Worm (Caenorhabditis elegans) whole organism, L1 larva: ENCODE measurements around the gene nhr-28.

Experiments used
- C04F5.9 ChIP-seq: sonication (generic microtip); optimal IDR thresholded peaks from 2 replicates; lab custom pipeline; 2016; ENCODE audit warnings: missing genetic modification characterization, missing compliant biosample characterization
- C16A3.4 ChIP-seq: fragments of 150-350 bp; optimal IDR thresholded peaks from 2 replicates; lab custom pipeline; 2014; ENCODE audit warnings: missing biosample characterization, missing genetic modification characterization
- Y116A8C.19 ChIP-seq: sonication (generic microtip); optimal IDR thresholded peaks from 2 replicates; lab custom pipeline; 2016; ENCODE audit warnings: missing compliant biosample characterization, missing genetic modification characterization, borderline replicate concordance
- ama-1 ChIP-seq: fragments of 150-350 bp; optimal IDR thresholded peaks from 2 replicates; lab custom pipeline; 2014
- blmp-1 ChIP-seq: fragments of 150-350 bp; optimal IDR thresholded peaks from 2 replicates; lab custom pipeline; 2014; ENCODE audit warnings: missing biosample characterization, missing genetic modification characterization
- ceh-63 ChIP-seq: fragments of 200-800 bp; sonication (Bioruptor generic); optimal IDR thresholded peaks from 2 replicates; lab custom pipeline; 2018; ENCODE audit warnings: mild to moderate bottlenecking, missing genetic modification characterization, missing compliant biosample characterization
- ceh-88 ChIP-seq: fragments of 200-800 bp; sonication (Bioruptor generic); IDR thresholded peaks from 2 replicates; pipeline ENCODE4 v1.3.6; 2022; ENCODE audit warnings: missing genetic modification characterization, missing compliant biosample characterization
- ces-1 ChIP-seq: fragments of 150-350 bp; optimal IDR thresholded peaks from 2 replicates; lab custom pipeline; 2014; ENCODE audit warnings: missing biosample characterization, missing genetic modification reagents, missing genetic modification characterization
- egl-27 ChIP-seq, 2 experiments: fragments of 150-350 bp in 1 of 2; sonication (generic microtip); optimal IDR thresholded peaks; 3 replicates each; lab custom pipeline; 2017 to 2018; ENCODE audit warnings: missing biosample characterization in 2 of 2, missing genetic modification characterization in 2 of 2, missing genetic modification reagents in 2 of 2
- elt-2 ChIP-seq: sonication (generic microtip); optimal IDR thresholded peaks from 2 replicates; lab custom pipeline; 2016; ENCODE audit warnings: missing genetic modification characterization, mild to moderate bottlenecking, inconsistent platforms, missing compliant biosample characterization, missing genetic modification reagents
- elt-3 ChIP-seq, 6 experiments: fragments of 150-350 bp in 1 of 6; sonication (generic microtip); optimal IDR thresholded peaks; 2 replicates each; lab custom pipeline; 2017 to 2018; ENCODE audit warnings: missing biosample characterization in 6 of 6, missing genetic modification characterization in 6 of 6, inconsistent platforms in 1 of 6
- fkh-10 ChIP-seq: sonication (generic microtip); optimal IDR thresholded peaks from 2 replicates; lab custom pipeline; 2017; ENCODE audit warnings: missing biosample characterization, missing genetic modification reagents, missing genetic modification characterization
- fkh-4 ChIP-seq: sonication (generic microtip); optimal IDR thresholded peaks from 2 replicates; lab custom pipeline; 2016; ENCODE audit warnings: missing compliant biosample characterization, missing genetic modification characterization, borderline replicate concordance
- fkh-8 ChIP-seq: sonication (generic microtip); optimal IDR thresholded peaks from 2 replicates; lab custom pipeline; 2016; ENCODE audit warnings: mild to moderate bottlenecking, missing genetic modification characterization, missing compliant biosample characterization
- hlh-17 ChIP-seq: fragments of 200-800 bp; sonication (Bioruptor generic); optimal IDR thresholded peaks from 2 replicates; lab custom pipeline; 2018; ENCODE audit warnings: missing genetic modification characterization, mild to moderate bottlenecking, missing compliant biosample characterization, moderate library complexity, borderline replicate concordance
- hpl-2 ChIP-seq: fragments of 150-350 bp; optimal IDR thresholded peaks from 2 replicates; lab custom pipeline; 2014; ENCODE audit warnings: missing biosample characterization, missing genetic modification reagents, missing genetic modification characterization
- jun-1 ChIP-seq: fragments of 150-350 bp; optimal IDR thresholded peaks from 2 replicates; lab custom pipeline; 2014; ENCODE audit warnings: missing biosample characterization, missing genetic modification reagents, missing genetic modification characterization
- lin-13 ChIP-seq: fragments of 150-350 bp; optimal IDR thresholded peaks from 2 replicates; lab custom pipeline; 2014; ENCODE audit warnings: missing biosample characterization, missing genetic modification reagents, missing genetic modification characterization
- lin-14 ChIP-seq: fragments of 200-800 bp; sonication (Bioruptor generic); optimal IDR thresholded peaks from 2 replicates; lab custom pipeline; 2018; ENCODE audit warnings: mild to moderate bottlenecking, missing genetic modification characterization, moderate library complexity, missing compliant biosample characterization
- lin-35 ChIP-seq, 2 experiments: fragments of 150-350 bp; optimal IDR thresholded peaks; 2 replicates each; lab custom pipeline; 2014; ENCODE audit warnings: missing biosample characterization in 2 of 2, missing genetic modification characterization in 2 of 2, missing genetic modification reagents in 2 of 2
- lir-3 ChIP-seq: sonication (generic microtip); optimal IDR thresholded peaks from 2 replicates; lab custom pipeline; 2016; ENCODE audit warnings: mild to moderate bottlenecking, missing genetic modification characterization, moderate library complexity, missing compliant biosample characterization; ENCODE audit not compliant: poor library complexity
- lsy-2 ChIP-seq, 2 experiments: fragments of 150-350 bp; optimal IDR thresholded peaks; 2 replicates each; lab custom pipeline; 2014; ENCODE audit warnings: missing biosample characterization in 2 of 2, missing genetic modification characterization in 2 of 2
- mdl-1 ChIP-seq, 2 experiments: fragments of 150-350 bp; optimal IDR thresholded peaks; 2 replicates each; lab custom pipeline; 2014 to 2017; ENCODE audit warnings: missing biosample characterization in 2 of 2, missing genetic modification characterization in 2 of 2, inconsistent platforms in 1 of 2
- mef-2 ChIP-seq: fragments of 150-350 bp; optimal IDR thresholded peaks from 2 replicates; lab custom pipeline; 2014; ENCODE audit warnings: missing biosample characterization, missing genetic modification characterization
- mep-1 ChIP-seq: fragments of 150-350 bp; optimal IDR thresholded peaks from 2 replicates; lab custom pipeline; 2014; ENCODE audit warnings: missing biosample characterization, missing genetic modification characterization
- nhr-12 ChIP-seq: sonication (generic microtip); optimal IDR thresholded peaks from 2 replicates; lab custom pipeline; 2017; ENCODE audit warnings: missing biosample characterization, missing genetic modification characterization
- nhr-19 ChIP-seq: fragments of 200-800 bp; sonication (Bioruptor generic); conservative IDR thresholded peaks from 2 replicates; pipeline ENCODE4 v1.3.6; 2022; ENCODE audit warnings: missing genetic modification characterization, missing compliant biosample characterization
- nhr-20 ChIP-seq: sonication (generic microtip); optimal IDR thresholded peaks from 2 replicates; lab custom pipeline; 2016; ENCODE audit warnings: mild to moderate bottlenecking, missing genetic modification characterization, missing compliant biosample characterization
- nhr-237 ChIP-seq: fragments of 150-350 bp; optimal IDR thresholded peaks from 2 replicates; lab custom pipeline; 2014; ENCODE audit warnings: missing biosample characterization, missing genetic modification characterization
- nhr-28 ChIP-seq: fragments of 150-350 bp; optimal IDR thresholded peaks from 2 replicates; lab custom pipeline; 2014; ENCODE audit warnings: missing biosample characterization, missing genetic modification characterization
- nhr-47 ChIP-seq: sonication (generic microtip); optimal IDR thresholded peaks from 2 replicates; lab custom pipeline; 2016; ENCODE audit warnings: mild to moderate bottlenecking, missing genetic modification characterization, moderate library complexity, missing compliant biosample characterization
- nhr-77 ChIP-seq: fragments of 150-350 bp; optimal IDR thresholded peaks from 2 replicates; lab custom pipeline; 2014; ENCODE audit warnings: missing biosample characterization, missing genetic modification characterization
- nhr-84 ChIP-seq: sonication (generic microtip); optimal IDR thresholded peaks from 2 replicates; lab custom pipeline; 2017; ENCODE audit warnings: missing biosample characterization, missing genetic modification characterization
- nhr-85 ChIP-seq: sonication (generic microtip); peaks from one replicate; lab custom pipeline; 2016; ENCODE audit warnings: missing genetic modification characterization, inconsistent platforms, missing compliant biosample characterization
- nhr-90 ChIP-seq: sonication (generic microtip); optimal IDR thresholded peaks from 2 replicates; lab custom pipeline; 2016; ENCODE audit warnings: mild to moderate bottlenecking, missing genetic modification characterization, missing compliant biosample characterization; ENCODE audit not compliant: poor library complexity
- pax-3 ChIP-seq: fragments of 200-800 bp; sonication (Bioruptor generic); optimal IDR thresholded peaks from 2 replicates; lab custom pipeline; 2018; ENCODE audit warnings: mild to moderate bottlenecking, missing genetic modification characterization, moderate library complexity, missing compliant biosample characterization
- pqm-1 ChIP-seq: sonication (generic microtip); optimal IDR thresholded peaks from 3 replicates; lab custom pipeline; 2017; ENCODE audit warnings: missing biosample characterization, missing genetic modification characterization
- rnt-1 ChIP-seq: sonication (generic microtip); optimal IDR thresholded peaks from 2 replicates; lab custom pipeline; 2016; ENCODE audit warnings: mild to moderate bottlenecking, missing genetic modification characterization, moderate library complexity, missing compliant biosample characterization
- snu-23 ChIP-seq: sonication (generic microtip); optimal IDR thresholded peaks from 2 replicates; lab custom pipeline; 2016; ENCODE audit warnings: missing genetic modification characterization, missing compliant biosample characterization
- sox-4 ChIP-seq: sonication (generic microtip); optimal IDR thresholded peaks from 2 replicates; lab custom pipeline; 2016; ENCODE audit warnings: missing genetic modification characterization, missing compliant biosample characterization
- sptf-1 ChIP-seq: fragments of 150-350 bp; optimal IDR thresholded peaks from 2 replicates; lab custom pipeline; 2014; ENCODE audit warnings: missing biosample characterization, missing genetic modification characterization
- sup-37 ChIP-seq: fragments of 200-800 bp; sonication (Bioruptor generic); optimal IDR thresholded peaks from 2 replicates; lab custom pipeline; 2018; ENCODE audit warnings: mild to moderate bottlenecking, missing genetic modification characterization, missing compliant biosample characterization
- swsn-7 ChIP-seq: sonication (generic microtip); optimal IDR thresholded peaks from 2 replicates; lab custom pipeline; 2016; ENCODE audit warnings: missing genetic modification characterization, missing compliant biosample characterization
- unc-130 ChIP-seq: fragments of 150-350 bp; optimal IDR thresholded peaks from 2 replicates; lab custom pipeline; 2017; ENCODE audit warnings: missing biosample characterization, missing genetic modification characterization, inconsistent platforms
- unc-86 ChIP-seq: sonication (generic microtip); optimal IDR thresholded peaks from 2 replicates; lab custom pipeline; 2016; ENCODE audit warnings: missing genetic modification characterization, missing compliant biosample characterization
- xbp-1 ChIP-seq: sonication (generic microtip); optimal IDR thresholded peaks from 2 replicates; lab custom pipeline; 2016; ENCODE audit warnings: missing genetic modification characterization, missing compliant biosample characterization
- ztf-11 ChIP-seq, 2 experiments: sonication (generic microtip); optimal IDR thresholded peaks; 2 replicates each; lab custom pipeline; 2016 to 2017; ENCODE audit warnings: missing genetic modification characterization in 2 of 2, missing biosample characterization in 1 of 2, missing compliant biosample characterization in 1 of 2

The nhr-28 gene

DNA sequence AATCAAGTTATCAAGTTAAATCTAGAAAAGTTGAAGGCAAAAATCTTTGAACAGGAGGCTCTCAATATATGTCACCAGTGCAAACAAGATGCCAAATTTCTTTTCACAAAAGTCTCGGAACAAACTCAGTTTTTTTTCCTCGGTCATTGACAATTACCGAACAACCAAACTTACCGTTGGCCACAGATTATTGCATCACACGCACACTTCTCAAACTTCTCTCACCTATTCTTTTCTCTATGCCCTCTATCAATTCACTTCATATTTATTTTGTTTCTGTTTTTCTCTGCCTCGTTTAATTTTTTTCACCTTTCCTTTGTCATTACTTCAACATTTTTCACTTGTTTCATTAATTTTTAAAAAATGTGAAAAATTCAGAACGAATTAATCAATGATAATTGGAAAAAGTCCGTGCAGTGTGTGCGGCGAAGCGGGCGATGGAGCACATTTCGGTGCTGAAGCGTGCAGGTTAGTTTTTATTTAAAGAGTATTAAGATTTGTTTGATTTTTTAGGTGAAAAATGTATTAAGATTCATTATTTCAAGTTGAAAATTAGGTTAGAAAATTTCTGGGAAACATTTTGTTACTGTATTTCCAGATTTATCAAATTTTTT, at the start of gene nhr-28:
TSS of gene nhr-28 (plus strand) at position 379 of the 614 bp plus-strand sequence.
- no peak for TF ChIP-seq pqm-1 (tag; lab: Kevin White, UChicago)
- TF ChIP-seq lir-3 (tag; lab: Kevin White, UChicago) = no peak
- no peak for TF ChIP-seq xbp-1 (tag; lab: Kevin White, UChicago)
- no peak for TF ChIP-seq nhr-77 (tag; lab: Kevin White, UChicago)
- no peak for TF ChIP-seq unc-130 (tag; lab: Kevin White, UChicago)
- no peak for TF ChIP-seq ces-1
- TF ChIP-seq mdl-1 (tag; optimal IDR thresholded peaks at IDR 0.05; lab: Kevin White, UChicago) = no peak
- no peak for TF ChIP-seq elt-3 (tag; optimal IDR thresholded peaks at IDR 0.05; lab: Kevin White, UChicago)
- peak in 1 of 2 experiments; percentile 17 for TF ChIP-seq lsy-2 (tag; optimal IDR thresholded peaks at IDR 0.05; lab: Kevin White, UChicago)
- no peak for TF ChIP-seq nhr-12 (tag; lab: Kevin White, UChicago)
- no peak for TF ChIP-seq elt-2
- no peak for TF ChIP-seq nhr-20 (tag; lab: Kevin White, UChicago)
- TF ChIP-seq fkh-4 (tag; lab: Kevin White, UChicago) = no peak
- no peak for TF ChIP-seq mef-2 (tag; lab: Kevin White, UChicago)
- TF ChIP-seq hpl-2 (GFP tag; lab: Kevin White, UChicago) = no peak
- no peak for TF ChIP-seq nhr-90 (tag; lab: Kevin White, UChicago)
- TF ChIP-seq lin-35 (GFP tag; optimal IDR thresholded peaks at IDR 0.05; lab: Kevin White, UChicago) = no peak
- TF ChIP-seq Y116A8C.19 (tag; lab: Kevin White, UChicago) = no peak
- TF ChIP-seq fkh-10 (GFP tag; lab: Kevin White, UChicago) = no peak
- TF ChIP-seq nhr-85 (tag; lab: Kevin White, UChicago) = peak; percentile 61
- TF ChIP-seq unc-86 (tag; lab: Kevin White, UChicago) = no peak
- TF ChIP-seq sup-37 (GFP tag; lab: Kevin White, UChicago) = no peak
- no peak for TF ChIP-seq nhr-84 (tag; lab: Kevin White, UChicago)
- no peak for TF ChIP-seq ceh-88 (GFP tag; lab: Robert Waterston, UW)
- no peak for TF ChIP-seq ceh-63 (GFP tag; lab: Kevin White, UChicago)
- TF ChIP-seq swsn-7 (tag; lab: Kevin White, UChicago) = no peak
- no peak for TF ChIP-seq sox-4
- no peak for TF ChIP-seq nhr-28 (tag; lab: Kevin White, UChicago)
- TF ChIP-seq nhr-47 (tag; lab: Kevin White, UChicago) = no peak
- TF ChIP-seq pax-3 (tag; lab: Kevin White, UChicago) = no peak
- TF ChIP-seq mep-1 (tag; lab: Kevin White, UChicago) = no peak
- no peak for TF ChIP-seq sptf-1
- no peak for TF ChIP-seq egl-27 (tag; optimal IDR thresholded peaks at IDR 0.05; lab: Kevin White, UChicago)
- no peak for TF ChIP-seq C16A3.4 (tag; lab: Kevin White, UChicago)
- no peak for TF ChIP-seq fkh-8
- no peak for TF ChIP-seq lin-13
- TF ChIP-seq hlh-17 (GFP tag; lab: Kevin White, UChicago) = no peak
- TF ChIP-seq nhr-237 (tag; lab: Kevin White, UChicago) = peak; percentile 16
- no peak for TF ChIP-seq ama-1 (lab: Kevin White, UChicago)
- no peak for TF ChIP-seq nhr-19 (GFP tag; lab: Robert Waterston, UW)
- peak; percentile 5 for TF ChIP-seq snu-23 (GFP tag; lab: Kevin White, UChicago)
- no peak for TF ChIP-seq C04F5.9 (tag; lab: Kevin White, UChicago)
- TF ChIP-seq lin-14 (GFP tag; lab: Kevin White, UChicago) = peak; percentile 38
- no peak for TF ChIP-seq jun-1 (tag; lab: Kevin White, UChicago)
- TF ChIP-seq rnt-1 (tag; lab: Kevin White, UChicago) = no peak
- peak; percentile 29 for TF ChIP-seq blmp-1 (tag; lab: Kevin White, UChicago)
- no peak for TF ChIP-seq ztf-11 (tag; optimal IDR thresholded peaks at IDR 0.05; lab: Kevin White, UChicago)
